Worm (Caenorhabditis elegans) whole organism, L2 larva: Measurements from ENCODE around the gene dsb-1.

Source experiments
- C34F6.9 ChIP-seq: fragments of 150-350 bp; optimal IDR thresholded peaks from 2 replicates; lab custom pipeline; 2014; ENCODE audit warnings: missing biosample characterization, missing genetic modification characterization
- F13H6.1 ChIP-seq: sonication (generic microtip); optimal IDR thresholded peaks from 2 replicates; lab custom pipeline; 2016; ENCODE audit warnings: missing genetic modification characterization, missing compliant biosample characterization
- R02D3.7 ChIP-seq: fragments of 150-350 bp; optimal IDR thresholded peaks from 2 replicates; lab custom pipeline; 2014; ENCODE audit warnings: missing biosample characterization, missing genetic modification characterization
- Y55F3AM.14 ChIP-seq: fragments of 200-800 bp; sonication (Bioruptor generic); optimal IDR thresholded peaks from 2 replicates; lab custom pipeline; 2018; ENCODE audit warnings: mild to moderate bottlenecking, missing genetic modification characterization, missing compliant biosample characterization
- alr-1 ChIP-seq: fragments of 150-350 bp; optimal IDR thresholded peaks from 2 replicates; lab custom pipeline; 2014; ENCODE audit warnings: missing biosample characterization, missing genetic modification characterization
- aly-2 ChIP-seq: fragments of 150-350 bp; optimal IDR thresholded peaks from 2 replicates; lab custom pipeline; 2014; ENCODE audit warnings: missing biosample characterization, missing genetic modification characterization
- ceh-82 ChIP-seq: fragments of 150-350 bp; optimal IDR thresholded peaks from 2 replicates; lab custom pipeline; 2014; ENCODE audit warnings: missing biosample characterization, missing genetic modification characterization
- crh-2 ChIP-seq: sonication (generic microtip); optimal IDR thresholded peaks from 2 replicates; lab custom pipeline; 2017; ENCODE audit warnings: missing biosample characterization, missing genetic modification characterization
- dmd-4 ChIP-seq: sonication (generic microtip); optimal IDR thresholded peaks from 2 replicates; lab custom pipeline; 2017; ENCODE audit warnings: missing biosample characterization, missing genetic modification characterization
- egl-27 ChIP-seq: sonication (generic microtip); optimal IDR thresholded peaks from 3 replicates; lab custom pipeline; 2017; ENCODE audit warnings: missing biosample characterization, missing genetic modification reagents, missing genetic modification characterization
- elt-1 ChIP-seq: fragments of 150-350 bp; optimal IDR thresholded peaks from 2 replicates; lab custom pipeline; 2014; ENCODE audit warnings: missing biosample characterization, missing genetic modification characterization
- fos-1 ChIP-seq: fragments of 150-350 bp; optimal IDR thresholded peaks from 2 replicates; lab custom pipeline; 2014; ENCODE audit warnings: missing biosample characterization, missing genetic modification characterization
- gmeb-1 ChIP-seq: fragments of 150-350 bp; optimal IDR thresholded peaks from 2 replicates; lab custom pipeline; 2014; ENCODE audit warnings: missing biosample characterization, missing genetic modification characterization
- lin-39 ChIP-seq: fragments of 150-350 bp; optimal IDR thresholded peaks from 2 replicates; lab custom pipeline; 2014; ENCODE audit warnings: missing biosample characterization, missing genetic modification reagents, missing genetic modification characterization
- lsy-2 ChIP-seq, 2 experiments: fragments of 150-350 bp in 1 of 2; sonication (generic microtip) in 1 of 2; optimal IDR thresholded peaks; 2 replicates each; lab custom pipeline; 2014 to 2017; ENCODE audit warnings: missing biosample characterization in 2 of 2, missing genetic modification characterization in 2 of 2
- mab-5 ChIP-seq: fragments of 150-350 bp; optimal IDR thresholded peaks from 2 replicates; lab custom pipeline; 2014; ENCODE audit warnings: missing biosample characterization, missing genetic modification characterization
- mdl-1 ChIP-seq, 2 experiments: fragments of 150-350 bp in 1 of 2; sonication (generic microtip) in 1 of 2; optimal IDR thresholded peaks; 2 replicates each; lab custom pipeline; 2017; ENCODE audit warnings: missing biosample characterization in 2 of 2, missing genetic modification characterization in 2 of 2
- nhr-10 ChIP-seq: sonication (generic microtip); optimal IDR thresholded peaks from 2 replicates; lab custom pipeline; 2017; ENCODE audit warnings: missing biosample characterization, missing genetic modification characterization
- nhr-11 ChIP-seq: fragments of 150-350 bp; optimal IDR thresholded peaks from 2 replicates; lab custom pipeline; 2014; ENCODE audit warnings: missing biosample characterization, missing genetic modification characterization
- nhr-12 ChIP-seq: fragments of 150-350 bp; optimal IDR thresholded peaks from 2 replicates; lab custom pipeline; 2014; ENCODE audit warnings: missing biosample characterization, missing genetic modification characterization
- nhr-129 ChIP-seq: fragments of 150-350 bp; optimal IDR thresholded peaks from 2 replicates; lab custom pipeline; 2014; ENCODE audit warnings: missing biosample characterization, missing genetic modification characterization
- nhr-21 ChIP-seq: fragments of 150-350 bp; optimal IDR thresholded peaks from 2 replicates; lab custom pipeline; 2014; ENCODE audit warnings: missing biosample characterization, missing genetic modification characterization
- nhr-23 ChIP-seq: fragments of 150-350 bp; optimal IDR thresholded peaks from 2 replicates; lab custom pipeline; 2014; ENCODE audit warnings: missing biosample characterization, missing genetic modification reagents, missing genetic modification characterization
- nhr-237 ChIP-seq: fragments of 150-350 bp; optimal IDR thresholded peaks from 2 replicates; lab custom pipeline; 2014; ENCODE audit warnings: missing biosample characterization, missing genetic modification characterization
- nhr-25 ChIP-seq: fragments of 150-350 bp; sonication (generic microtip); optimal IDR thresholded peaks from 3 replicates; lab custom pipeline; 2014; ENCODE audit warnings: missing biosample characterization, missing genetic modification characterization
- nhr-6 ChIP-seq: fragments of 150-350 bp; optimal IDR thresholded peaks from 2 replicates; lab custom pipeline; 2014; ENCODE audit warnings: missing biosample characterization, missing genetic modification characterization
- nhr-77 ChIP-seq: fragments of 150-350 bp; optimal IDR thresholded peaks from 2 replicates; lab custom pipeline; 2014; ENCODE audit warnings: missing biosample characterization, missing genetic modification characterization
- peb-1 ChIP-seq: fragments of 150-350 bp; optimal IDR thresholded peaks from 2 replicates; lab custom pipeline; 2014; ENCODE audit warnings: missing biosample characterization, missing genetic modification characterization
- sma-9 ChIP-seq, 2 experiments: fragments of 150-350 bp in 1 of 2; sonication (generic microtip) in 1 of 2; optimal IDR thresholded peaks; 2 replicates each; lab custom pipeline; 2014 to 2016; ENCODE audit warnings: missing genetic modification characterization in 2 of 2, mild to moderate bottlenecking in 1 of 2, missing biosample characterization in 1 of 2, missing compliant biosample characterization in 1 of 2, missing genetic modification reagents in 1 of 2, moderate library complexity in 1 of 2
- snpc-4 ChIP-seq: fragments of 150-350 bp; optimal IDR thresholded peaks from 2 replicates; lab custom pipeline; 2014; ENCODE audit warnings: missing biosample characterization, missing genetic modification characterization
- unc-62 ChIP-seq: fragments of 150-350 bp; optimal IDR thresholded peaks from 2 replicates; lab custom pipeline; 2014; ENCODE audit warnings: missing biosample characterization, missing genetic modification reagents, missing genetic modification characterization
- zag-1 ChIP-seq: fragments of 150-350 bp; optimal IDR thresholded peaks from 2 replicates; lab custom pipeline; 2014; ENCODE audit warnings: missing biosample characterization, missing genetic modification characterization
- ztf-4 ChIP-seq: fragments of 150-350 bp; optimal IDR thresholded peaks from 2 replicates; lab custom pipeline; 2014; ENCODE audit warnings: missing biosample characterization, missing genetic modification characterization

The dsb-1 gene

DNA sequence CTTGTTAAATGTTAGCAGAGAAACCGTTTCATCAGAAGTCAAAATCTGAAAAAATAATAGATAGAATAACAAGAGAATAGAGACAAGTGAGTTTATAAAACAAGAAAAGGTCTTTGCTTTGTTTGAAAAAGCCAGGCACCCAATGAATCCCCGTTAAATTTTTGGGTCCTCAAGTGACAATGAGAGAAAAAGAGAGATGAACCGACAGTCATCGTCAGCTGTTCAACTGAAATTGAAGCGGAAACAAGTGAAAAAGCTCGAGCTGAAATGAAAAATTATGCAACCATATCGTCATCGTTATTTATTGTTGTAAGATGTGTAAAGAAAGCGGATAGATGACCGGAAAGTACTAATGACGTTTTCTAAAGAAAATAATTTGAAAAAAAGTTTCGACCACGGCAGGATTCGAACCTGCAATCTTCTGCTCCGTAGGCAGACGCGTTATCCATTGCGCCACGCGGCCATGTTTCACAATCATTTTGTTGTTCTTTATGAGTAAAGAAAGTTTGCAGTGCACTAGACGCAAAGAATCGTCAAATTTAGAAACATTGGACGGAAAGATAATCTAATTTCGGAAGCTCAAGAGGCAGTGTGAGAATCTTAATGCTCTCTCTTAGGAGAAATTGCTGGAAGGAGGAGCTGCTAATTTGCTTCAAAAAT lies 8.9 kb downstream of the dsb-1 start, which contains the start of gene F08G5.3 (continued):
- TF ChIP-seq egl-27 (tag; lab: Kevin White, UChicago) (peak; percentile 16), elt-1 (tag; lab: Kevin White, UChicago) (no peak), aly-2 (tag; lab: Kevin White, UChicago) (no peak), Y55F3AM.14 (GFP tag; lab: Kevin White, UChicago) (peak; percentile 35), dmd-4 (tag; lab: Kevin White, UChicago) (no peak), alr-1 (no peak), nhr-11 (no peak), nhr-12 (tag; lab: Kevin White, UChicago) (no peak), R02D3.7 (no peak), nhr-77 (tag; lab: Kevin White, UChicago) (no peak), lin-39 (tag; lab: Kevin White, UChicago) (no peak), zag-1 (no peak)

DNA sequence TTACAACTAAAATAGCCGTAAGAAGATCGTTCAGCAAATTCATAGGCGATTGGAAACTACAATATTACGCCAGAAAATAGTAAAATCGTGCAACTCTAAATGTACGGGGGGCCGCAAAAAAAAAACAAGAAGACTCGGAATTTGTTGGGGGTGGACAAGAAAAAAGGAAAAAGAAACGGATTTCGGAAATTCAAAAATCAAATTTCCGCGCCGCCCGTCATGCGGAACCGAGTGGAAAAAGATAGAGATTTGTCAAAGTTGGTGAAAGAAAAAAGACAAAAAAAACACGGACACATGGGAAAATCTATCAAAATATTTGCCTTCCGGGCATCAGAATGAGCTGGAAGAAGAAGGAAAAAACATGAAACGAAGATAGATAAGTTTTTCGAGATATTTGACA lies 10.6 kb downstream of the dsb-1 start:
- TF ChIP-seq snpc-4 (no peak), sma-9 (GFP tag; optimal IDR thresholded peaks at IDR 0.05; lab: Kevin White, UChicago) (peak; percentile 28), sma-9 (tag; optimal IDR thresholded peaks at IDR 0.05; lab: Kevin White, UChicago) (no peak)
- TF ChIP-seq, all 48 proteins: peak for 1

DNA sequence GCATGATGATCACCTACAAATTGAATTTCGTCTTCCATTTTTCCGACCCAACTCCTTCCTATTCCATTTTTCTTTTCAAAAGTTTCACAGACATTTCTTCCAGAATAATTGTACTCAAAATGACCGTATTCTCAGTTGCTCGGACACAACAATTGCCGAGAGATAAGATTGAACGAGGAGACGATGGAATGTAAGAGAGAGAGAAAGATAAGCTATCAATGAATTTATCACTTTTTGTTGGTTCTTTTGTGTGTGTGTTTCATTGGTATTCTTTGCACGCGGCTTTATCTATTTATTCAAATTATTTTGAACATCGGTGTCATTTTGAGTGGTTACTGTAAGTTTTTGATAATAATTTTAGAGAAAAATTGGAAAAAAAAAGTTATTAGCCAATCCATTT lies 11.7 kb downstream of the dsb-1 start, which contains the start of gene ugt-65:
Gene ugt-65 (plus strand): TSS at position 229 of the 400 bp plus-strand sequence.
- TF ChIP-seq fos-1 (tag; lab: Kevin White, UChicago) (peak; percentile 71), nhr-237 (no peak), peb-1 (tag; lab: Kevin White, UChicago) (no peak), sma-9 (GFP tag; optimal IDR thresholded peaks at IDR 0.05; lab: Kevin White, UChicago) (peak; percentile 86), sma-9 (tag; optimal IDR thresholded peaks at IDR 0.05; lab: Kevin White, UChicago) (no peak), lin-39 (tag; lab: Kevin White, UChicago) (no peak), nhr-77 (tag; lab: Kevin White, UChicago) (no peak), nhr-23 (tag; lab: Kevin White, UChicago) (no peak), nhr-129 (no peak), crh-2 (tag; lab: Kevin White, UChicago) (peak; percentile 15), ztf-4 (tag; lab: Kevin White, UChicago) (no peak), gmeb-1 (tag; lab: Kevin White, UChicago) (no peak), nhr-21 (tag; lab: Kevin White, UChicago) (no peak), lsy-2 (tag; optimal IDR thresholded peaks at IDR 0.05; lab: Kevin White, UChicago) (no peak), F13H6.1 (tag; lab: Kevin White, UChicago) (peak; percentile 6), ceh-82 (tag; lab: Kevin White, UChicago) (no peak)

DNA sequence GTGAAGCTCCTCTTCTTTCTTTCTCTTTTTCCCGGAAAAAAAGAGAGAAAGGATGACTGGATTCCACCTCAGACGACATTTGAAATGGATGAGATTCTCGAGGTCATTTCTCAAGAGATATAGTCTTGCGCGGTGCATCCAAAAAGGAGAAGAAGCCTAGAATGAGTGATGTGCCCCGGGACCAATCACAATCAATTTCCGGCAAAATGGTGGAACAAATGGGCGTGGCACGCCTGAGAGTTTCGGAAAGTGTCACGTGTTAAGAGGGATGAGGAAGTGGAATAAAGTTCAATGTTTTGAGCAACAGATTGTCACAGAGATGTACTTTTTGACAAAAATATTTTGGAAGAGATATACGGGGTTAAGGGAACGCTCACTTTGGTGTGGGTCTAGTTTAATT lies 16.9 kb downstream of the dsb-1 start:
- TF ChIP-seq unc-62 (GFP tag; lab: Kevin White, UChicago) (peak; percentile 44), mab-5 (tag; lab: Kevin White, UChicago) (peak; percentile 26), lsy-2 (tag; optimal IDR thresholded peaks at IDR 0.05; lab: Kevin White, UChicago) (peak in 1 of 2 experiments; percentile 5), C34F6.9 (peak; percentile 9), mdl-1 (tag; optimal IDR thresholded peaks at IDR 0.05; lab: Kevin White, UChicago) (peak in 1 of 2 experiments; percentile 59), nhr-25 (no peak)

DNA sequence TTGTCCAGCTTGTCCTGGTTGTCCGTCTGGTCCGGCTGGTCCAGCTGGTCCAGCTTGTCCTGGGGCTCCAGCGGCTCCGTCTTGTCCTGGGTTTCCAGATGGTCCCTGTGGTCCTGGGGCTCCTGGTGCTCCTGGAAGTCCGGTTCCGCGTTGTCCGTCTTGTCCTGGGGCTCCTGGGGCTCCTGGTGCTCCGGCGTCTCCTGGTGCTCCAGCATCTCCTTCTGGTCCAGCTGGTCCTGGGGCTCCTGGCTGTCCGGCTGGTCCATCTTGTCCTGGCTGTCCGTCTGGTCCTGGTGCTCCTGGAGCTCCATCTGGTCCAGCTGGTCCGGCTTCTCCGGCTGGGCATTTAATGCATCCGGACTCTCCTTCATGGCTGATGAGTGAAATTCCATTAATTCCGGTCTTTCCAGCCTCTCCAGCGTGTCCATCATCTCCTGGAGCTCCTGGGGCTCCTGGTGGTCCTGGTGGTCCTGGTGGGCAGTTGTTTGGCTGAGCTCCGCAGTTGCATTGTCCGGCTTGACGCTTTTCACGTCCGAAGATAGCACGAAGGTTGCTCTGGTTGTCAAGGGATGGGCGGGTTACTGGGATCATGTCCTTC lies 19.1 kb downstream of the dsb-1 start:
- TF ChIP-seq nhr-77 (tag; lab: Kevin White, UChicago) (no peak), nhr-25 (no peak), Y55F3AM.14 (GFP tag; lab: Kevin White, UChicago) (no peak), mdl-1 (tag; optimal IDR thresholded peaks at IDR 0.05; lab: Kevin White, UChicago) (no peak), nhr-6 (tag; lab: Kevin White, UChicago) (no peak), lin-39 (tag; lab: Kevin White, UChicago) (no peak), zag-1 (no peak), nhr-10 (tag; lab: Kevin White, UChicago) (no peak), alr-1 (no peak)
- TF ChIP-seq, all 48 proteins: peak for 0
